Worm (Caenorhabditis elegans): ENCODE data around the gene Y39F10A.1.

Y39F10A.1 gene

ce11 chrII:750155-750554, 25.0 kb upstream of the Y39F10A.1 start, which contains the start of gene snt-6:
Gene snt-6 (minus strand): TSS chrII:750212.
- TF ChIP-seq ceh-82 (tag; optimal IDR thresholded peaks at IDR 0.05) (no peak), egl-13 (tag; optimal IDR thresholded peaks at IDR 0.05) (no peak), F16B12.6 (tag; optimal IDR thresholded peaks at IDR 0.05) (no peak), hlh-4 (tag; optimal IDR thresholded peaks at IDR 0.05) (no peak), aly-2 (tag; optimal IDR thresholded peaks at IDR 0.05) (no peak), elt-3 (tag; optimal IDR thresholded peaks at IDR 0.05) (no peak), egl-27 (tag; optimal IDR thresholded peaks at IDR 0.05) (no peak), zip-4 (GFP tag; optimal IDR thresholded peaks at IDR 0.05) (no peak), fkh-4 (tag; optimal IDR thresholded peaks at IDR 0.05; ENCODE audit: borderline replicate concordance) (no peak), swsn-7 (tag; optimal IDR thresholded peaks at IDR 0.05) (no peak), nhr-20 (tag; optimal IDR thresholded peaks at IDR 0.05) (no peak), nhr-47 (tag; optimal IDR thresholded peaks at IDR 0.05) (no peak), Y116A8C.19 (tag; optimal IDR thresholded peaks at IDR 0.05; ENCODE audit: borderline replicate concordance) (no peak), rnt-1 (tag; optimal IDR thresholded peaks at IDR 0.05) (no peak), tlp-1 (tag; optimal IDR thresholded peaks at IDR 0.05) (no peak), hlh-17 (GFP tag; optimal IDR thresholded peaks at IDR 0.05; ENCODE audit: borderline replicate concordance) (no peak)

- TF ChIP-seq ztf-4 (tag; optimal IDR thresholded peaks at IDR 0.05) (no peak), efl-1 (optimal IDR thresholded peaks at IDR 0.05) (no peak), efl-1 (GFP tag; optimal IDR thresholded peaks at IDR 0.05 in 1 of 2) (peak in 1 of 2 experiments; percentile 66)
Observed at ce11 chrII:751850-752249, 23.3 kb upstream of the Y39F10A.1 start.

DNA sequence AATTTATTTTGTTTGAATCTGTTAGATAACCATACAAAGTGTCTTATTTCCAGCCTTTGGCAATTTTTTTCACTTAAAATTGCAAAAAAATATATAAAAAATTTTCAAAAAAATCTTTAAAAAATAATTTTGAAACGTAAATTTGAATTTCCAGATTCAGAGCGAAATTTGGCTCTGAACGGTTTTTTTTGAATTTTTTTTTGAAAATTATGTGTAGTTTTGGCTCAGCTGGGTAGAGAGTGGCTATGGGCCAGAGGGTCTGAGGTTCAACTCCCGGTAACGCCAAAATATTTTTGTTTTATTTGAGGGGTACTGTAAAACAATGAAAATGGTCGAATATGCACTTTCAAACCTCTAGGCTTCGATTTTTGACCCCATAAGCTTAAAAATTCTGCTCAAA, 21.7 kb upstream of the Y39F10A.1 start:
- TF ChIP-seq grh-1 (GFP tag; IDR thresholded peaks at IDR 0.05) (no peak), fos-1 (tag; optimal IDR thresholded peaks at IDR 0.05) (no peak), nhr-90 (tag; optimal IDR thresholded peaks at IDR 0.05; ENCODE audit: poor library complexity) (no peak), alr-1 (tag; optimal IDR thresholded peaks at IDR 0.05; ENCODE audit: borderline replicate concordance) (no peak), nhr-237 (tag; optimal IDR thresholded peaks at IDR 0.05) (no peak), nhr-76 (tag; optimal IDR thresholded peaks at IDR 0.05) (no peak), aha-1 (tag; optimal IDR thresholded peaks at IDR 0.05) (no peak), ceh-82 (tag; optimal IDR thresholded peaks at IDR 0.05) (no peak), nhr-11 (tag; optimal IDR thresholded peaks at IDR 0.05) (no peak), unc-30 (tag; optimal IDR thresholded peaks at IDR 0.05) (no peak), lin-13 (GFP tag; optimal IDR thresholded peaks at IDR 0.05) (no peak), ztf-4 (tag; optimal IDR thresholded peaks at IDR 0.05) (no peak), lir-3 (tag; optimal IDR thresholded peaks at IDR 0.05; ENCODE audit: poor library complexity) (no peak), F16B12.6 (tag; optimal IDR thresholded peaks at IDR 0.05) (no peak), hlh-17 (GFP tag; optimal IDR thresholded peaks at IDR 0.05; ENCODE audit: borderline replicate concordance) (no peak), jun-1 (tag; optimal IDR thresholded peaks at IDR 0.05) (no peak)

- TF ChIP-seq alr-1 (tag; optimal IDR thresholded peaks at IDR 0.05; ENCODE audit: borderline replicate concordance) (no peak), elt-3 (tag; optimal IDR thresholded peaks at IDR 0.05) (no peak), mab-9 (GFP tag; IDR thresholded peaks at IDR 0.05) (no peak), unc-98 (GFP tag; IDR thresholded peaks at IDR 0.05) (no peak), ceh-82 (tag; optimal IDR thresholded peaks at IDR 0.05) (no peak)
Observed at ce11 chrII:754971-755370, 20.2 kb upstream of the Y39F10A.1 start.

DNA sequence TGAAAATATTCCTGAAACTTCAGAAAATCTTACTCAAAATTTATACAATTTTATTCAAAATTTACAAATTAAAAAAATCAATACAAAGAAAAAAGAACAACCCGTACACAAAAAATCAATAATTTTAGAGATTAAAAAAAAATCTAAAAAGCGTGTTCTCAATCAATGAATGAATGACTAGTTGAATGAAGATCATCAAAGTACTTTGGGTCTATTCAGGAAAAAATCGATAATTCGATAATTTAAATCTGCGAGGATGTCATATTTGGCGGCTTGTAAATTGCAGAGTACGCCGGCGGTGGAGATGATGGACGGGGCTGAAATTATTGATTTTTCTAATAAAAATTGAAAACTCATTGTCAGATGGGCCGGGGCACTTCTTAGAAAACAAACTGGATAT, 19.0 kb upstream of the Y39F10A.1 start:
- TF ChIP-seq elt-2 (tag; optimal IDR thresholded peaks at IDR 0.05), result no peak
- TF ChIP-seq nhr-47 (tag; optimal IDR thresholded peaks at IDR 0.05), result no peak
- no peak for TF ChIP-seq fkh-10 (GFP tag; optimal IDR thresholded peaks at IDR 0.05)
- TF ChIP-seq nhr-85 (tag), result no peak
- no peak for TF ChIP-seq isw-1 (GFP tag; IDR thresholded peaks at IDR 0.05)
- no peak for TF ChIP-seq dsc-1 (tag; optimal IDR thresholded peaks at IDR 0.05)
- TF ChIP-seq unc-130 (tag; optimal IDR thresholded peaks at IDR 0.05), result no peak
